Worm (Caenorhabditis elegans) whole organism, mixed stage, embryonic: Measurements from ENCODE around the gene wars-1.

Experiments
- M03D4.4 ChIP-seq: sonication (generic microtip); optimal IDR thresholded peaks from 2 replicates; lab custom pipeline; 2017; ENCODE audit warnings: mild to moderate bottlenecking, missing genetic modification characterization, missing compliant biosample characterization
- bed-3 ChIP-seq: fragments of 200-800 bp; sonication (Bioruptor generic); optimal IDR thresholded peaks from 3 replicates; lab custom pipeline; 2018; ENCODE audit warnings: mild to moderate bottlenecking, missing genetic modification characterization, moderate library complexity, missing compliant biosample characterization
- blmp-1 ChIP-seq: fragments of 150-350 bp; optimal IDR thresholded peaks from 2 replicates; lab custom pipeline; 2014; ENCODE audit warnings: missing biosample characterization, missing genetic modification characterization
- ceh-39 ChIP-seq: fragments of 150-350 bp; optimal IDR thresholded peaks from 2 replicates; lab custom pipeline; 2014; ENCODE audit warnings: missing biosample characterization, missing genetic modification characterization
- ceh-43 ChIP-seq: fragments of 200-800 bp; sonication (Bioruptor generic); optimal IDR thresholded peaks from 2 replicates; lab custom pipeline; 2018; ENCODE audit warnings: mild to moderate bottlenecking, missing genetic modification characterization, moderate library complexity, missing compliant biosample characterization
- ceh-83 ChIP-seq: fragments of 200-800 bp; sonication (Bioruptor generic); optimal IDR thresholded peaks from 2 replicates; lab custom pipeline; 2018; ENCODE audit warnings: mild to moderate bottlenecking, missing genetic modification characterization, missing compliant biosample characterization
- ces-1 ChIP-seq: fragments of 150-350 bp; optimal IDR thresholded peaks from 2 replicates; lab custom pipeline; 2014; ENCODE audit warnings: missing biosample characterization, missing genetic modification reagents, missing genetic modification characterization
- elt-1 ChIP-seq: sonication (generic microtip); optimal IDR thresholded peaks from 2 replicates; lab custom pipeline; 2017; ENCODE audit warnings: missing genetic modification characterization, mild to moderate bottlenecking, missing compliant biosample characterization, antibody characterized with exemption, moderate library complexity, borderline replicate concordance; ENCODE audit not compliant: insufficient read depth
- elt-3 ChIP-seq: fragments of 150-350 bp; optimal IDR thresholded peaks from 2 replicates; lab custom pipeline; 2014; ENCODE audit warnings: missing biosample characterization, missing genetic modification characterization
- ham-2 ChIP-seq: fragments of 200-800 bp; sonication (Bioruptor generic); optimal IDR thresholded peaks from 2 replicates; lab custom pipeline; 2018; ENCODE audit warnings: mild to moderate bottlenecking, missing genetic modification characterization, missing compliant biosample characterization
- hlh-1 ChIP-seq: fragments of 150-350 bp; optimal IDR thresholded peaks from 2 replicates; lab custom pipeline; 2014; ENCODE audit warnings: missing biosample characterization, missing genetic modification reagents, missing genetic modification characterization
- lin-13 ChIP-seq: fragments of 150-350 bp; optimal IDR thresholded peaks from 2 replicates; lab custom pipeline; 2014; ENCODE audit warnings: missing biosample characterization, missing genetic modification characterization
- lin-32 ChIP-seq: fragments of 200-800 bp; sonication (Bioruptor generic); optimal IDR thresholded peaks from 2 replicates; lab custom pipeline; 2018; ENCODE audit warnings: mild to moderate bottlenecking, missing genetic modification characterization, missing compliant biosample characterization
- lsy-2 ChIP-seq: fragments of 150-350 bp; optimal IDR thresholded peaks from 2 replicates; lab custom pipeline; 2014; ENCODE audit warnings: missing biosample characterization, missing genetic modification characterization
- mab-5 ChIP-seq: fragments of 150-350 bp; optimal IDR thresholded peaks from 2 replicates; lab custom pipeline; 2014; ENCODE audit warnings: missing biosample characterization, missing genetic modification characterization
- mep-1 ChIP-seq: fragments of 150-350 bp; optimal IDR thresholded peaks from 2 replicates; lab custom pipeline; 2017; ENCODE audit warnings: missing biosample characterization, missing genetic modification reagents, missing genetic modification characterization, inconsistent platforms
- mls-2 ChIP-seq: sonication (generic microtip); optimal IDR thresholded peaks from 2 replicates; lab custom pipeline; 2016; ENCODE audit warnings: mild to moderate bottlenecking, missing genetic modification characterization, moderate library complexity, missing compliant biosample characterization
- nhr-12 ChIP-seq: fragments of 150-350 bp; optimal IDR thresholded peaks from 2 replicates; lab custom pipeline; 2014; ENCODE audit warnings: missing biosample characterization, missing genetic modification characterization
- nhr-2 ChIP-seq: fragments of 150-350 bp; optimal IDR thresholded peaks from 2 replicates; lab custom pipeline; 2014; ENCODE audit warnings: missing biosample characterization, missing genetic modification characterization
- nhr-237 ChIP-seq: fragments of 150-350 bp; optimal IDR thresholded peaks from 2 replicates; lab custom pipeline; 2014; ENCODE audit warnings: missing biosample characterization, missing genetic modification characterization
- nhr-28 ChIP-seq: fragments of 150-350 bp; optimal IDR thresholded peaks from 2 replicates; lab custom pipeline; 2014; ENCODE audit warnings: missing biosample characterization, missing genetic modification characterization
- nhr-76 ChIP-seq: sonication (generic microtip); optimal IDR thresholded peaks from 2 replicates; lab custom pipeline; 2017; ENCODE audit warnings: missing biosample characterization, missing genetic modification characterization
- pha-4 ChIP-seq: fragments of 150-350 bp; optimal IDR thresholded peaks from 2 replicates; lab custom pipeline; 2018; ENCODE audit warnings: missing biosample characterization, missing genetic modification reagents, missing genetic modification characterization
- snpc-4 ChIP-seq: fragments of 150-350 bp; optimal IDR thresholded peaks from 2 replicates; lab custom pipeline; 2014; ENCODE audit warnings: missing biosample characterization, missing genetic modification characterization
- sptf-1 ChIP-seq: sonication (generic microtip); optimal IDR thresholded peaks from 2 replicates; lab custom pipeline; 2017; ENCODE audit warnings: mild to moderate bottlenecking, missing genetic modification characterization, moderate library complexity, missing compliant biosample characterization
- unc-120 ChIP-seq: sonication (generic microtip); optimal IDR thresholded peaks from 2 replicates; lab custom pipeline; 2017; ENCODE audit warnings: missing genetic modification characterization, missing compliant biosample characterization; ENCODE audit not compliant: poor library complexity, severe bottlenecking
- unc-39 ChIP-seq: fragments of 150-350 bp; optimal IDR thresholded peaks from 2 replicates; lab custom pipeline; 2014; ENCODE audit warnings: missing biosample characterization, missing genetic modification characterization
- unc-62 ChIP-seq: fragments of 150-350 bp; optimal IDR thresholded peaks from 2 replicates; lab custom pipeline; 2014; ENCODE audit warnings: missing biosample characterization, missing genetic modification reagents, missing genetic modification characterization
- zip-8 ChIP-seq: fragments of 150-350 bp; optimal IDR thresholded peaks from 2 replicates; lab custom pipeline; 2014; ENCODE audit warnings: missing biosample characterization, missing genetic modification characterization
- ztf-11 ChIP-seq: fragments of 150-350 bp; optimal IDR thresholded peaks from 2 replicates; lab custom pipeline; 2014; ENCODE audit warnings: missing biosample characterization, missing genetic modification characterization

Gene wars-1

ce11 chrV:18873833-18874232 is 14.8 kb upstream of the wars-1 start, which contains the start of gene ceh-51:
ceh-51 (plus strand) TSS chrV:18874133.
- TF ChIP-seq lsy-2 (tag; lab: Kevin White, UChicago) (no peak), unc-120 (tag; lab: Kevin White, UChicago) (no peak), nhr-28 (tag; lab: Kevin White, UChicago) (no peak), ces-1 (no peak), blmp-1 (tag; lab: Kevin White, UChicago) (no peak), nhr-12 (no peak), unc-39 (tag; lab: Kevin White, UChicago) (no peak), ztf-11 (no peak), unc-62 (GFP tag; lab: Kevin White, UChicago) (no peak), ham-2 (GFP tag; lab: Kevin White, UChicago) (no peak), bed-3 (no peak)
- TF ChIP-seq, all 35 proteins: peak for 0

- TF ChIP-seq nhr-237 (no peak), bed-3 (no peak), ceh-83 (GFP tag; lab: Kevin White, UChicago) (no peak), unc-39 (tag; lab: Kevin White, UChicago) (no peak), snpc-4 (tag; lab: Kevin White, UChicago) (no peak), elt-1 (tag; lab: Kevin White, UChicago) (no peak), lin-13 (tag; lab: Kevin White, UChicago) (no peak), sptf-1 (tag; lab: Kevin White, UChicago) (no peak)
Measured at ce11 chrV:18870955-18871354, 11.9 kb upstream of the wars-1 start.

ce11 chrV:18868517-18868916 is 9.5 kb upstream of the wars-1 start:
- no peak for TF ChIP-seq sptf-1 (tag; lab: Kevin White, UChicago)
- no peak for TF ChIP-seq elt-1 (tag; lab: Kevin White, UChicago)
- no peak for TF ChIP-seq ztf-11
- no peak for TF ChIP-seq zip-8 (tag; lab: Kevin White, UChicago)

- TF ChIP-seq snpc-4 (tag; lab: Kevin White, UChicago): no peak
- TF ChIP-seq, all 35 proteins: peak for 0
Measured at ce11 chrV:18854788-18855187, 4.2 kb downstream of the wars-1 start.

- TF ChIP-seq unc-62 (GFP tag; lab: Kevin White, UChicago): no peak
- TF ChIP-seq ceh-39 (tag; lab: Kevin White, UChicago): no peak
- no peak for TF ChIP-seq nhr-76 (tag; lab: Kevin White, UChicago)
- no peak for TF ChIP-seq ham-2 (GFP tag; lab: Kevin White, UChicago)
- TF ChIP-seq lin-32 (GFP tag; lab: Kevin White, UChicago): no peak
- TF ChIP-seq mep-1 (tag; lab: Kevin White, UChicago): no peak
- TF ChIP-seq hlh-1 (tag; lab: Kevin White, UChicago): no peak
- no peak for TF ChIP-seq elt-3 (tag; lab: Kevin White, UChicago)
- TF ChIP-seq unc-39 (tag; lab: Kevin White, UChicago): no peak
- no peak for TF ChIP-seq lsy-2 (tag; lab: Kevin White, UChicago)
- TF ChIP-seq sptf-1 (tag; lab: Kevin White, UChicago): no peak
Measured at ce11 chrV:18848578-18848977, 10.4 kb downstream of the wars-1 start.

ce11 chrV:18846480-18846879 is 12.5 kb downstream of the wars-1 start, which contains the start of gene nhr-230:
nhr-230 (plus strand) TSS chrV:18846780.
- TF ChIP-seq lsy-2 (tag; lab: Kevin White, UChicago): no peak
- TF ChIP-seq bed-3: no peak
- TF ChIP-seq elt-3 (tag; lab: Kevin White, UChicago): no peak
- TF ChIP-seq ceh-43 (GFP tag; lab: Kevin White, UChicago): no peak
- TF ChIP-seq ham-2 (GFP tag; lab: Kevin White, UChicago): no peak
- TF ChIP-seq elt-1 (tag; lab: Kevin White, UChicago): no peak
- no peak for TF ChIP-seq mls-2 (tag; lab: Kevin White, UChicago)
- TF ChIP-seq nhr-237: no peak
- TF ChIP-seq unc-39 (tag; lab: Kevin White, UChicago): no peak
- TF ChIP-seq blmp-1 (tag; lab: Kevin White, UChicago): no peak
- no peak for TF ChIP-seq pha-4
- TF ChIP-seq mab-5 (tag; lab: Kevin White, UChicago): no peak
- TF ChIP-seq mep-1 (tag; lab: Kevin White, UChicago): no peak
- TF ChIP-seq M03D4.4: no peak
- TF ChIP-seq nhr-2 (tag; lab: Kevin White, UChicago): no peak
- no peak for TF ChIP-seq nhr-76 (tag; lab: Kevin White, UChicago)
